Worm (Caenorhabditis elegans): Measurements from ENCODE around the gene Y69A2AR.51.

- no peak for TF ChIP-seq nfya-1 (tag; optimal IDR thresholded peaks at IDR 0.05)
- TF ChIP-seq ref-2 (tag; optimal IDR thresholded peaks at IDR 0.05): no peak
- TF ChIP-seq pha-2 (tag; optimal IDR thresholded peaks at IDR 0.05): no peak
Observed at ce11 chrIV:2537741-2538140, 34.5 kb upstream of the Y69A2AR.51 start.

Data from whole organism, late embryonic.